Worm (Caenorhabditis elegans): ENCODE measurements around the gene glr-4.
A peak's percentile ranks its signal among the peaks of the same experiment; 100 is the strongest.

The glr-4 gene

DNA sequence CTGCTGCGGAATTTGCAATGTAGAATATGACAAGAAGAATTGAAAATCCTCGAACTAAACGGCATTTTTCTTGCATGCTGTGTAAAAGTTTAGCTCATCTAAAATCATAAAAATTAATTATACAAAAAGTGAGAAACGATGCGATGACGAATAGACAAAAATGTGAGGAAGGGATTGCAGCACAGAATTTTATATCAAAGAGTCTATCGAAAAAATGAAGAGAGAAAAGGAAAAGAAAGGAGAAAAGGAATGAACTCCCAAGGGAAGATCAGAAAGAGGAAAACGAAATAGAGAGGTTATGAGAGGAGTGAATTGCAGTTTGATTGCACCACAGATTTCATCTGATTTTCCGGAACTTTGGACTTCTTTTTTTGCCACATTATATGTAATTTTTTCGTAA, at the start of gene glr-4:
TSS of gene glr-4 (minus strand) at position 101 of the 400 bp plus-strand sequence.
- TF ChIP-seq ces-1 (GFP tag; optimal IDR thresholded peaks at IDR 0.05) (peak; percentile 5), mls-2 (tag; optimal IDR thresholded peaks at IDR 0.05) (no peak), lin-32 (GFP tag; optimal IDR thresholded peaks at IDR 0.05) (no peak), M03D4.4 (tag; optimal IDR thresholded peaks at IDR 0.05) (no peak), elt-3 (tag; optimal IDR thresholded peaks at IDR 0.05) (no peak)

DNA sequence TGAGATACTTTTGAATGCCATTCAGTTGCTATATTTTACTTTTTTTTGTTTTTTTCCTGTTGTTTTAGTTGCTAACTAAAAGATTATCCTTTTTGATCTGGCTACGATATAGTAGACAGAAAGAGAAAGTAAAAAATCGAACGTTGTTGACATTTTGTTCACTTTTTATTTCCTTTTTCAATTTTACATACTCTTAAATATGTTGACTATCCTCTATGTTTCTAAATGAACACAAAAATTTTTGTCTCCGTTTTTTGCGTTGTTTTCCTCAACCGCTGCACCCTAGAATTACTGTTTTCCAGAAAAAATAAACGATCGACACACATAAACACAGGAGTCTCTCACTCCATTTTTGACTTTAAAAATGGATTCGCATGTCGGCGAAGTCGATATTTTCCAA, 47.9 kb upstream of the glr-4 start, which contains the start of gene klp-3:
TSS of gene klp-3 (plus strand) at position 301 of the 400 bp plus-strand sequence.
- TF ChIP-seq ham-2 (GFP tag; optimal IDR thresholded peaks at IDR 0.05), result no peak
- TF ChIP-seq pha-4 (tag; optimal IDR thresholded peaks at IDR 0.05), result no peak
- no peak for TF ChIP-seq hlh-1 (tag; optimal IDR thresholded peaks at IDR 0.05)
- no peak for TF ChIP-seq nhr-2 (tag; optimal IDR thresholded peaks at IDR 0.05)
- no peak for TF ChIP-seq sem-2 (GFP tag; optimal IDR thresholded peaks at IDR 0.05)

DNA sequence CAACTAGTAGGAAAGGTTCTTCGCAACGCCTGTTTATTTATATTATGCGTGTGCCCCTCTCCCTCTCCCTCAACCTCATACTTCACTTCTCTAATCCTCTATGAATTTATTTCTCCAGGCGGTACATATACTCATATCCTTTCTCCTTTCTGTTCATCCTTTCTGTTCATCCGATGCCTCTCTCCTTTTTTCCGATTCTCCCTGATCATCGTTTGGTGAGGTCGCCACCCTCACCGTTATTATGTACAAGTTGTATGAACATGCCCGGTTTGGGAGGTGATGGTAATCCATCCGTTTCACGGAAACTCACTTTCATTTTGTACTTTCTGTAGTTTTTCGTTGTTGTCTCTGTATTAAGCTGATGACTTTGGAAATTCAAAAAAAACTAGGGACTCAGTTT, 45.6 kb upstream of the glr-4 start:
- TF ChIP-seq mls-2 (tag; optimal IDR thresholded peaks at IDR 0.05) (peak; percentile 7), sem-2 (GFP tag; optimal IDR thresholded peaks at IDR 0.05) (no peak), blmp-1 (tag; optimal IDR thresholded peaks at IDR 0.05) (peak; percentile 55)

DNA sequence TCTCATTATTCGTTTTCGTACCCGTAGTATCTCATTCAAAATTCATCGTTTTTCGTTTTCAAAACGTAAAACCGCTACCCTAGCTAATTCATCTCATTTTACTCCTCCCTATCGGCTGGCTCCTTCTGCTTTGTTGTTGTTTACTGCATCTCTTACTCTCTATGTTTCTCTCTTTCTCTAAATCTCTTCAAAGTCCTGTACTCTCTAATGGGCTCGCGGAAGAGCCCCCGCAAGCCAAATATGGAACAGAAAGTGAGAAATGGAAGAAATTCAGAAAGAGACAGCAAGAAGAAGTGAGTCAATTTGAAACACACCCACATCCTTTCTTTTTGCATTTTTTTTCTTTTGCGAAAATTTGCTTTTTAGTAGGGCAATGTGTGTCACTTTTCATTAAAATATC, 44.5 kb upstream of the glr-4 start:
- TF ChIP-seq mep-1 (tag; optimal IDR thresholded peaks at IDR 0.05) (peak; percentile 17), snpc-4 (tag; optimal IDR thresholded peaks at IDR 0.05) (no peak), unc-120 (tag; optimal IDR thresholded peaks at IDR 0.05; ENCODE audit: poor library complexity, severe bottlenecking) (peak; percentile 40), ces-1 (GFP tag; optimal IDR thresholded peaks at IDR 0.05) (peak; percentile 58)

DNA sequence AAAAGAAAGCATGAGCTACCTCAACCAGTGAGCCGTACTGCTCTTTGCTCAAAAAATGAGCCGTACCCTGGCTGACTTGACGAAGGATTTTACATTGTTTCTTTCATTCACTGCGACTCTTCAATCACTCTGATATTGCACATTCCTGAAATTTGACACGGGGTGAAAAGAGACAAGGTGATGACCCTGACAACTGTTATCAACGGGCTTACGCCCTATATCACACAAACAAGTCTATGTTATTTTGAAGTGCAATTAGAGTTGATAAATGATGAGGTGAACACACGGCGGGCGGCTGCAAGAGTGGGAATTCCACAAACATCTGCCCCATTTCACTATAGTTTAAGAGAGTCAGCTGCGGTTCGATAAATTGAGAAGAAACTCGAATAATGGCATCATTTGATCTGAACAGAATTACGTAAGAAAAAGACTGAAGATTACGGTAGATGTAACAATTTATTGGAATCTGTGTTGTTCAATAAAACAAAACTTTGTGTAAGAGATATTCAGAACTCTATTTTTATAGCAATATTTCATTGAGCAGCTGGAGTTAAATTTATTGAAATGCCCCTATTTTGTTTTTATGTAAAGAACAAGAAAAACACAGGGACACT, 42.6 kb upstream of the glr-4 start:
- peak; percentile 46 for TF ChIP-seq unc-62 (GFP tag; optimal IDR thresholded peaks at IDR 0.05)
- no peak for TF ChIP-seq mep-1 (tag; optimal IDR thresholded peaks at IDR 0.05)
- TF ChIP-seq ztf-11 (tag; optimal IDR thresholded peaks at IDR 0.05), result no peak
- peak; percentile 96 for TF ChIP-seq hlh-1 (tag; optimal IDR thresholded peaks at IDR 0.05)
- peak; percentile 60 for TF ChIP-seq unc-120 (tag; optimal IDR thresholded peaks at IDR 0.05; ENCODE audit: poor library complexity, severe bottlenecking)

DNA sequence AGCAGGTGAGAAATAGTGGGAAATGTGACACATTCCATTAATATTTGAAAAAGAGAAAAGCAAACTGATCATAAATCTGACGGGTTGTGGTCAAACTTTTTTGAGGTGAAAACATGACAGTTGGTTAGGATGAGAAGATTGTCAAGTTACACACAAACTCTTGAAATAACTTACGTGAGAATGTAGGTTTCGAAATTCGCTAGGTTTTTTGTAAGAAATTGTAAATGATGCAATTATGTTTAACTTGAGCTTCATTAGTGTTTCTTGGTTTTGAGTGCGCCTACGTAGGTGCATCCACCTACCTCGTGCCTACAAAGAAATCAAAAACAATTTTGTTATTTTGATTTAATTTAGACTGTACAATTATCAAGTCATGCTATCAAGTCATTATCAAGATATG, 41.2 kb upstream of the glr-4 start, which contains the start of gene cex-2:
TSS of gene cex-2 (minus strand) at position 101 of the 400 bp plus-strand sequence.
- TF ChIP-seq nhr-2 (tag; optimal IDR thresholded peaks at IDR 0.05) (no peak), pha-4 (tag; optimal IDR thresholded peaks at IDR 0.05) (no peak), bed-3 (GFP tag; optimal IDR thresholded peaks at IDR 0.05) (no peak), nhr-12 (tag; optimal IDR thresholded peaks at IDR 0.05) (no peak), sem-2 (GFP tag; optimal IDR thresholded peaks at IDR 0.05) (no peak), mep-1 (tag; optimal IDR thresholded peaks at IDR 0.05) (no peak), ceh-43 (GFP tag; optimal IDR thresholded peaks at IDR 0.05) (no peak), zip-8 (tag; optimal IDR thresholded peaks at IDR 0.05) (no peak), tbx-8 (GFP tag; optimal IDR thresholded peaks at IDR 0.05) (no peak), blmp-1 (tag; optimal IDR thresholded peaks at IDR 0.05) (no peak)

DNA sequence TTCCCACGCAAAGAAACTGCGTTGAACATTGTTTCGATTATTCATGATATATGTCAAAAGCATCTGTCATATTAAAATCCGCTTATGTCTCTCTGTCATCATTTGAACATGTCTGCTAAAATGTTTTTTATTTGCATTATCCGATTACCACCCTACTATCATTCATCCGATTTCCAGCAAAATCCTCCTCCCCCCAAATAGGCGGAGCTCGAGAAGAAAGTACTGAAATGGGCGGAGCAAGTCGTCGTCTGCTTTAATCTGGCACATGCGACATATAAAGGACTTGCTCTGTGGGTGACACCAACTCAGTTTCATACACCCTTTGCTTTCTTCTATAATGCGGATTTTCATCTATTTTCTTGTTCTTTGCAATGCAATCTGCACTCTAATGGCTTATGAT, 37.9 kb upstream of the glr-4 start, which contains the start of gene T09A5.14:
TSS of gene T09A5.14 (plus strand) at position 301 of the 400 bp plus-strand sequence.
- no peak for TF ChIP-seq snpc-4 (tag; optimal IDR thresholded peaks at IDR 0.05)
- no peak for TF ChIP-seq tbx-8 (GFP tag; optimal IDR thresholded peaks at IDR 0.05)
- no peak for TF ChIP-seq lin-32 (GFP tag; optimal IDR thresholded peaks at IDR 0.05)
- no peak for TF ChIP-seq lin-13 (tag; optimal IDR thresholded peaks at IDR 0.05)
- TF ChIP-seq ceh-43 (GFP tag; optimal IDR thresholded peaks at IDR 0.05), result no peak

DNA sequence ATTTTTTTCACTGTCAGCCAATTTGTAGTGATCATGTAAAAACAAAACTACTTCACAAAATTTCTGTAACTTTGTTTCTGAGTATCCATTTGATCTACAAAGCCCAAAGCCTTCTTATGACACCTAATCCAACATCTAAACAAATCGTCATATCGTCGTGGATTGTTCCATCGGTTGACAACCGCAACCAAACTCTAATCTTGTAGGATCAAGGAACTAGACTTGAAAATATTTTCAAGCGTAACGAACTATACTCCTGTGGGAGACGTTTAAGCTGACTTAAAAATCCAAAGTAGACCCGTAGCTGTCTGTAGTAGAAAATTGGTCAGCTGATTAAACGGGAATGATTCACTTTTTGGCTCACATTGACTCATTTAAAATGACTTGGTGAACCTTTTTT, 35.5 kb upstream of the glr-4 start:
- TF ChIP-seq ham-2 (GFP tag; optimal IDR thresholded peaks at IDR 0.05) (no peak), lin-32 (GFP tag; optimal IDR thresholded peaks at IDR 0.05) (no peak), drap-1 (GFP tag; optimal IDR thresholded peaks at IDR 0.05) (no peak), nhr-12 (tag; optimal IDR thresholded peaks at IDR 0.05) (no peak), elt-1 (tag; optimal IDR thresholded peaks at IDR 0.05; ENCODE audit: borderline replicate concordance, insufficient read depth) (no peak)
